Worm (Caenorhabditis elegans): Measurements from ENCODE around the gene F32D8.7.

Gene F32D8.7

DNA sequence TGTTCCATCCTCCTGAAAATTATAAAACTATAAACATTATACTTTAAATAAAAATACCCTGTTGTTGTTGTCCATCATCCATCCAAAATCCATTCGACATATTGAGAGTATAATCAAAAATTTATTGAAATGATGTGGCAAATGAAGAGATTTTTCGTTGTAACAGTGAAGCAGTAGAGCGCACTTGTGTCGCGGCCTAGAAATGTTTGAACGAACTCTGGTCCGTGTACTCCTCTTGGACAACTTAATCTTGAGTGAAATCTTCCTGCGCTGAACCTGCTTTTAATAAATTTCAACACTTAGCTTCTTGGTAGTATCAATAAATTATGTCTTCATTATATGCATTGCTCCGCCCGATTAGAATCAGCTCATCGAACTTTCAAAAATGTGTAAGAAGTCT, 3.6 kb upstream of the F32D8.7 start, which contains the start of the genes F32D8.14 and F32D8.5 (continued):
- TF ChIP-seq unc-130 (tag; optimal IDR thresholded peaks at IDR 0.05), result peak; percentile 93
- TF ChIP-seq xbp-1 (tag; optimal IDR thresholded peaks at IDR 0.05), result peak; percentile 88
- TF ChIP-seq elt-2 (tag; optimal IDR thresholded peaks at IDR 0.05), result peak; percentile 53
- peak; percentile 93 for TF ChIP-seq snu-23 (GFP tag; optimal IDR thresholded peaks at IDR 0.05)
- peak; percentile 93 for TF ChIP-seq nhr-85 (tag)
- TF ChIP-seq pqm-1 (tag; optimal IDR thresholded peaks at IDR 0.05), result no peak
- no peak for TF ChIP-seq nhr-28 (tag; optimal IDR thresholded peaks at IDR 0.05)
- no peak for TF ChIP-seq nhr-84 (tag; optimal IDR thresholded peaks at IDR 0.05)
- TF ChIP-seq isw-1 (GFP tag; IDR thresholded peaks at IDR 0.05), result peak; percentile 61
- no peak for TF ChIP-seq hpl-2 (GFP tag; optimal IDR thresholded peaks at IDR 0.05)
- TF ChIP-seq mep-1 (tag; optimal IDR thresholded peaks at IDR 0.05), result peak; percentile 89
- peak; percentile 42 for TF ChIP-seq fos-1 (tag; optimal IDR thresholded peaks at IDR 0.05)
- peak; percentile 85 for TF ChIP-seq sox-4 (tag; optimal IDR thresholded peaks at IDR 0.05)
- no peak for TF ChIP-seq efl-3 (GFP tag; optimal IDR thresholded peaks at IDR 0.05)
- TF ChIP-seq ces-1 (GFP tag; optimal IDR thresholded peaks at IDR 0.05), result no peak
- peak; percentile 82 for TF ChIP-seq ztf-4 (tag; optimal IDR thresholded peaks at IDR 0.05)
- TF ChIP-seq ceh-63 (GFP tag; optimal IDR thresholded peaks at IDR 0.05), result no peak
- peak; percentile 67 for TF ChIP-seq nhr-77 (tag; optimal IDR thresholded peaks at IDR 0.05)
- TF ChIP-seq fkh-4 (tag; optimal IDR thresholded peaks at IDR 0.05; ENCODE audit: borderline replicate concordance), result peak; percentile 80
- TF ChIP-seq efl-1 (optimal IDR thresholded peaks at IDR 0.05), result peak; percentile 83 to 87
- peak; percentile 82 to 98 for TF ChIP-seq efl-1 (GFP tag; optimal IDR thresholded peaks at IDR 0.05 in 1 of 2)
- peak; percentile 64 to 83 (median 77) for TF ChIP-seq dpl-1 (GFP tag; optimal IDR thresholded peaks at IDR 0.05)
- TF ChIP-seq mdl-1 (tag; optimal IDR thresholded peaks at IDR 0.05), result peak in 1 of 2 experiments; percentile 72
- TF ChIP-seq C04F5.9 (tag; optimal IDR thresholded peaks at IDR 0.05), result peak; percentile 65
- TF ChIP-seq unc-86 (tag; optimal IDR thresholded peaks at IDR 0.05), result peak; percentile 84
- peak; percentile 90 for TF ChIP-seq dsc-1 (tag; optimal IDR thresholded peaks at IDR 0.05)
- TF ChIP-seq nhr-19 (GFP tag; conservative IDR thresholded peaks at IDR 0.05), result peak; percentile 86
- no peak for TF ChIP-seq C34B4.2 (tag; optimal IDR thresholded peaks at IDR 0.05)
- TF ChIP-seq egl-13 (tag; optimal IDR thresholded peaks at IDR 0.05), result peak; percentile 85
- no peak for TF ChIP-seq lin-39 (tag; optimal IDR thresholded peaks at IDR 0.05)
- TF ChIP-seq ceh-8 (GFP tag; optimal IDR thresholded peaks at IDR 0.05), result peak; percentile 51
- TF ChIP-seq fkh-8 (tag; optimal IDR thresholded peaks at IDR 0.05), result peak; percentile 84
- no peak for TF ChIP-seq nhr-76 (tag; optimal IDR thresholded peaks at IDR 0.05)

DNA sequence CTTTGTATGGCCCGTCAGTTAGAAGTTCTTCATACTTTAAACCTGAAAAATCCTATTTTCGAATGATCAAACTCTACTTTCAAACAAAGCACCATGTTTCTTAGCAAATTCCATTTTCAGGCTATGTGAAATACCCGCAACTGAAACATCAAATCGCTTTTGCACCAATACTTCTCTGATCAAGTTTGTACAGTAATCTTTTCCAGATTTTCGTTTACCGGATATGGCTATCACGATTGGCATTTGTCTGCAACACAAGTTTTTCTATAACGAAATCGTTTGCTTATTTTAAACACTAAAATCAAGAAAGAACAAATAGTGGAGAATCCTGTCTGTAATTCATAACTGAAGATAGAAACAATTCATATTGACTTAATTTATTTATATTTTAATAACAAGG, 1.9 kb upstream of the F32D8.7 start, which contains the start of gene F32D8.13:
Gene F32D8.13 (minus strand): TSS at position 249 of the 400 bp plus-strand sequence.
- TF ChIP-seq ceh-63 (GFP tag; optimal IDR thresholded peaks at IDR 0.05) (no peak), lin-35 (GFP tag; optimal IDR thresholded peaks at IDR 0.05) (no peak), xbp-1 (tag; optimal IDR thresholded peaks at IDR 0.05) (no peak), egl-13 (tag; optimal IDR thresholded peaks at IDR 0.05) (no peak), hpl-2 (GFP tag; optimal IDR thresholded peaks at IDR 0.05) (no peak), sox-4 (tag; optimal IDR thresholded peaks at IDR 0.05) (no peak), lsy-2 (tag; optimal IDR thresholded peaks at IDR 0.05) (peak; percentile 12 to 20), zip-4 (GFP tag; optimal IDR thresholded peaks at IDR 0.05) (no peak), unc-62 (GFP tag; optimal IDR thresholded peaks at IDR 0.05) (no peak), mep-1 (tag; optimal IDR thresholded peaks at IDR 0.05) (no peak), swsn-7 (tag; optimal IDR thresholded peaks at IDR 0.05) (no peak), nhr-90 (tag; optimal IDR thresholded peaks at IDR 0.05; ENCODE audit: poor library complexity) (peak; percentile 33), rnt-1 (tag; optimal IDR thresholded peaks at IDR 0.05) (no peak), dpl-1 (GFP tag; optimal IDR thresholded peaks at IDR 0.05) (no peak), fos-1 (tag; optimal IDR thresholded peaks at IDR 0.05) (no peak), F16B12.6 (tag; optimal IDR thresholded peaks at IDR 0.05) (no peak), lin-15B (tag; optimal IDR thresholded peaks at IDR 0.05) (no peak), nhr-71 (tag; optimal IDR thresholded peaks at IDR 0.05) (peak; percentile 40), nhr-85 (tag) (no peak), hlh-17 (GFP tag; optimal IDR thresholded peaks at IDR 0.05; ENCODE audit: borderline replicate concordance) (no peak), elt-2 (tag; optimal IDR thresholded peaks at IDR 0.05) (peak; percentile 14), snu-23 (GFP tag; optimal IDR thresholded peaks at IDR 0.05) (no peak)
